Worm (Caenorhabditis elegans) whole organism, late embryonic: ENCODE data around the gene shc-2.

ENCODE experiments used
- ceh-48 ChIP-seq: sonication (generic microtip); optimal IDR thresholded peaks from 2 replicates; lab custom pipeline; 2016; ENCODE audit warnings: missing genetic modification characterization, inconsistent platforms, missing compliant biosample characterization
- che-1 ChIP-seq: sonication (generic microtip); optimal IDR thresholded peaks from 2 replicates; lab custom pipeline; 2016; ENCODE audit warnings: mild to moderate bottlenecking, missing genetic modification characterization, missing compliant biosample characterization
- elt-2 ChIP-seq: sonication (generic microtip); optimal IDR thresholded peaks from 2 replicates; lab custom pipeline; 2016; ENCODE audit warnings: missing genetic modification reagents, missing genetic modification characterization, missing compliant biosample characterization
- fkh-10 ChIP-seq: fragments of 150-350 bp; optimal IDR thresholded peaks from 2 replicates; lab custom pipeline; 2014; ENCODE audit warnings: missing biosample characterization, missing genetic modification reagents, missing genetic modification characterization
- gmeb-2 ChIP-seq: sonication (generic microtip); optimal IDR thresholded peaks from 2 replicates; lab custom pipeline; 2016; ENCODE audit warnings: missing genetic modification characterization, inconsistent platforms, missing compliant biosample characterization
- nfya-1 ChIP-seq: sonication (generic microtip); optimal IDR thresholded peaks from 2 replicates; lab custom pipeline; 2017; ENCODE audit warnings: missing genetic modification characterization, mild to moderate bottlenecking, missing compliant biosample characterization, antibody characterized with exemption, moderate library complexity
- pag-3 ChIP-seq: sonication (generic microtip); optimal IDR thresholded peaks from 2 replicates; lab custom pipeline; 2016; ENCODE audit warnings: missing compliant biosample characterization, missing genetic modification characterization, borderline replicate concordance
- pqm-1 ChIP-seq: sonication (generic microtip); optimal IDR thresholded peaks from 2 replicates; lab custom pipeline; 2016; ENCODE audit warnings: missing genetic modification characterization, missing compliant biosample characterization
- sox-4 ChIP-seq: sonication (generic microtip); optimal IDR thresholded peaks from 2 replicates; lab custom pipeline; 2017; ENCODE audit warnings: mild to moderate bottlenecking, missing genetic modification characterization, inconsistent platforms, missing compliant biosample characterization
- unc-42 ChIP-seq: sonication (generic microtip); optimal IDR thresholded peaks from 2 replicates; lab custom pipeline; 2016; ENCODE audit warnings: missing genotype, missing genetic modification characterization, missing compliant biosample characterization

ce11 chrII:5011978-5012377, 43.0 kb downstream of the shc-2 start, which contains the start of gene F59A6.12:
- TF ChIP-seq fkh-10 (GFP tag; lab: Kevin White, UChicago) (no peak), sox-4 (tag; lab: Kevin White, UChicago) (no peak), elt-2 (tag; lab: Kevin White, UChicago) (no peak), pag-3 (tag; lab: Kevin White, UChicago) (no peak), nfya-1 (tag; lab: Kevin White, UChicago) (no peak), unc-42 (tag; lab: Kevin White, UChicago) (no peak), ceh-48 (tag; lab: Kevin White, UChicago) (no peak), gmeb-2 (tag; lab: Kevin White, UChicago) (no peak), pqm-1 (tag; lab: Kevin White, UChicago) (no peak), che-1 (tag; lab: Kevin White, UChicago) (no peak)
